Fruit fly (Drosophila melanogaster) whole organism, wandering third instar larva: Measurements from ENCODE around the gene Smug.

Experiments
- Abd-B ChIP-seq: fragments of >200 bp; optimal IDR thresholded peaks from 2 replicates; lab custom pipeline; 2017; ENCODE audit warnings: missing biosample characterization, missing genetic modification characterization
- CG32264 ChIP-seq: fragments of 200-800 bp; sonication (Bioruptor generic); optimal IDR thresholded peaks from 2 replicates; lab custom pipeline; 2016; ENCODE audit warnings: missing biosample characterization, missing genetic modification characterization
- CG9705 ChIP-seq: fragments of 200-800 bp; sonication (Bioruptor generic); optimal IDR thresholded peaks from 2 replicates; lab custom pipeline; 2018; ENCODE audit warnings: missing biosample characterization, mild to moderate bottlenecking, missing genetic modification characterization
- Dfd ChIP-seq: fragments of >200 bp; optimal IDR thresholded peaks from 2 replicates; lab custom pipeline; 2017; ENCODE audit warnings: missing biosample characterization, missing genetic modification characterization
- Dif ChIP-seq: fragments of 200-275, 200-300 bp; sonication (Bioruptor generic); optimal IDR thresholded peaks from 2 replicates; lab custom pipeline; 2018; ENCODE audit warnings: missing biosample characterization, missing genetic modification characterization; ENCODE audit not compliant: partially characterized antibody
- GATAd ChIP-seq: sonication (Bioruptor generic); optimal IDR thresholded peaks from 2 replicates; lab custom pipeline; 2016; ENCODE audit warnings: missing biosample characterization, missing genetic modification characterization
- HLH106 ChIP-seq: fragments of 200-800 bp; optimal IDR thresholded peaks from 3 replicates; lab custom pipeline; 2019; ENCODE audit warnings: missing biosample characterization, mild to moderate bottlenecking, missing genetic modification characterization, moderate library complexity
- Hr78 ChIP-seq: fragments of >200 bp; optimal IDR thresholded peaks from 2 replicates; lab custom pipeline; 2017; ENCODE audit warnings: missing biosample characterization, missing genetic modification characterization
- Hr83 ChIP-seq: fragments of 200-300 bp; sonication (Bioruptor generic); optimal IDR thresholded peaks from 2 replicates; lab custom pipeline; 2016; ENCODE audit warnings: missing biosample characterization, mild to moderate bottlenecking, missing genetic modification characterization, moderate library complexity; ENCODE audit not compliant: poor library complexity, severe bottlenecking
- Jra ChIP-seq: sonication (Bioruptor generic); optimal IDR thresholded peaks from 2 replicates; lab custom pipeline; 2016; ENCODE audit warnings: missing biosample characterization, missing genetic modification characterization
- Mio ChIP-seq: sonication (Bioruptor generic); optimal IDR thresholded peaks from 2 replicates; lab custom pipeline; 2016; ENCODE audit warnings: missing biosample characterization, missing genetic modification characterization
- Myc ChIP-seq: fragments of >200 bp; optimal IDR thresholded peaks from 2 replicates; lab custom pipeline; 2017
- N ChIP-seq: fragments of >200 bp; optimal IDR thresholded peaks from 2 replicates; lab custom pipeline; 2018; ENCODE audit warnings: missing biosample characterization, missing external identifiers, missing genetic modification characterization
- OdsH ChIP-seq: fragments of 200-800 bp; sonication (Bioruptor generic); optimal IDR thresholded peaks from 2 replicates; lab custom pipeline; 2016; ENCODE audit warnings: missing biosample characterization, mild to moderate bottlenecking, missing genetic modification characterization
- Rel ChIP-seq, 2 experiments: fragments of 200-800 bp; sonication (Bioruptor generic) in 1 of 2; optimal IDR thresholded peaks; 2 replicates in 1 of 2; 3 replicates in 1 of 2; lab custom pipeline; 2016 to 2019; ENCODE audit warnings: mild to moderate bottlenecking in 2 of 2, missing biosample characterization in 2 of 2, missing genetic modification characterization in 2 of 2, moderate library complexity in 1 of 2
- br ChIP-seq: fragments of 200-800 bp; sonication (Bioruptor generic); optimal IDR thresholded peaks from 2 replicates; lab custom pipeline; 2016; ENCODE audit warnings: missing biosample characterization, missing genetic modification characterization
- brk ChIP-seq: fragments of 200-800 bp; sonication (Bioruptor generic); optimal IDR thresholded peaks from 2 replicates; lab custom pipeline; 2016; ENCODE audit warnings: missing biosample characterization, mild to moderate bottlenecking, missing genetic modification characterization
- dmrt93B ChIP-seq: fragments of 200-800 bp; sonication (Bioruptor generic); optimal IDR thresholded peaks from 2 replicates; lab custom pipeline; 2018; ENCODE audit warnings: missing biosample characterization, mild to moderate bottlenecking, missing genetic modification characterization
- dsf ChIP-seq: sonication (Bioruptor generic); optimal IDR thresholded peaks from 2 replicates; lab custom pipeline; 2016; ENCODE audit warnings: missing biosample characterization, missing genetic modification characterization, borderline replicate concordance
- ey ChIP-seq: fragments of 200-800 bp; sonication (Bioruptor generic); optimal IDR thresholded peaks from 2 replicates; lab custom pipeline; 2016; ENCODE audit warnings: missing biosample characterization, missing genetic modification characterization
- fru ChIP-seq: fragments of 200-800 bp; sonication (Bioruptor generic); optimal IDR thresholded peaks from 3 replicates; lab custom pipeline; 2016; ENCODE audit warnings: missing biosample characterization, mild to moderate bottlenecking, missing genetic modification characterization
- h ChIP-seq: fragments of 200-800 bp; sonication (Bioruptor generic); optimal IDR thresholded peaks from 3 replicates; lab custom pipeline; 2016; ENCODE audit warnings: missing biosample characterization, mild to moderate bottlenecking, missing genetic modification characterization
- lola ChIP-seq: fragments of >200 bp; optimal IDR thresholded peaks from 2 replicates; lab custom pipeline; 2017; ENCODE audit warnings: missing biosample characterization, missing genetic modification characterization
- pan ChIP-seq: fragments of >200 bp; optimal IDR thresholded peaks from 2 replicates; lab custom pipeline; 2017
- psq ChIP-seq: fragments of 200-800 bp; sonication (Bioruptor generic); optimal IDR thresholded peaks from 3 replicates; lab custom pipeline; 2017; ENCODE audit warnings: missing biosample characterization, mild to moderate bottlenecking, missing genetic modification characterization, moderate library complexity
- rgr ChIP-seq: fragments of 200-800 bp; sonication (Bioruptor generic); optimal IDR thresholded peaks from 3 replicates; lab custom pipeline; 2016; ENCODE audit warnings: missing biosample characterization, mild to moderate bottlenecking, missing genetic modification characterization
- sv ChIP-seq: fragments of 200-800 bp; sonication (Bioruptor generic); optimal IDR thresholded peaks from 3 replicates; lab custom pipeline; 2016; ENCODE audit warnings: missing biosample characterization, missing genetic modification characterization
- tai ChIP-seq: sonication (Bioruptor generic); optimal IDR thresholded peaks from 2 replicates; lab custom pipeline; 2016; ENCODE audit warnings: missing biosample characterization, missing genetic modification characterization
- usp ChIP-seq: fragments of >200 bp; optimal IDR thresholded peaks from 2 replicates; lab custom pipeline; 2017; ENCODE audit warnings: missing biosample characterization, missing genetic modification characterization
- woc ChIP-seq: sonication (Bioruptor generic); optimal IDR thresholded peaks from 2 replicates; lab custom pipeline; 2016; ENCODE audit warnings: missing biosample characterization, mild to moderate bottlenecking, missing genetic modification characterization

Smug gene

DNA sequence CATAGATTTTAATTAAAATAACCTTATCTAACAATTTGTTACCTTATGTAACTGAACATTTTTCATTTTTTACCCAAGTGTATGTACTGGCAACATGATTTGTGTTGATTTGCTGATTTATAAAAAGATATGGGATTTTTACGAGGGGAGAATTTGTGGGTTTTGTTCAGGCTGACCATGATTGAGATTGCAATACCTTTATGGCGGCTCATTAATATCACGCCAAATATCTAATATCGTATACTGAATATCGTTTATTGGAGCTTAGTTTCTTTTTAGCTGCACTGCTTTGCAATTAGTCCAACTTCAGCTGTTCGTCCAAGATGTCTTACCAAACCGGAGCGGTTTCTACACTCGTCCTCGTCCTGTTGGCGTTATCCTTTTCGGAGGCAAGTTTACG is 16.5 kb upstream of the Smug start, which contains the start of gene CG31267:
Gene CG31267, plus strand, starts transcription at position 301 of the 400 bp plus-strand sequence.
- TF ChIP-seq OdsH (GFP tag; lab: Kevin White, UChicago) (no peak), woc (GFP tag; lab: Kevin White, UChicago) (no peak), Jra (GFP tag; lab: Kevin White, UChicago) (no peak), Hr83 (GFP tag; lab: Kevin White, UChicago) (no peak), Dfd (GFP tag; lab: Kevin White, UChicago) (no peak), Abd-B (GFP tag; lab: Kevin White, UChicago) (no peak), pan (lab: Kevin White, UChicago) (no peak), br (no peak), N (GFP tag; lab: Kevin White, UChicago) (no peak), fru (no peak), tai (GFP tag; lab: Kevin White, UChicago) (no peak)

DNA sequence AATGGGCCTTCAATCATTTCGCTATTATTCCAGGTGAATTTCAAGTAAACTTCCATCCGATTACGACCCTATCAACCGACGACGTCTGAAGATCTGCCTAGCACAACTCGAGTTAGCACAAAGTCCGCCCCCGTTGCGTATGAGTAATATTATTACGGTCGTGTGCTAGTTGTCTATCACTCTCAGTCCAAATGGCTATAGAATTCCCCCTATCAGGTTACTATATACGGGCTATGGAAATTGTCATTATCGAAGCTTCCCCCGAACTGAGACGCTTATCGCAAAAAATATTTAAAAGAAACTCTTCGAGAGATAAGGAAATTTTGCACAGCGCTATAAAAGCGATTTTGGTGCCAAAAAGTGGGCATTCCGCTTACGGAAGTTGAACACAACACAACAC is 14.6 kb upstream of the Smug start, which contains the start of gene CG5246:
Gene CG5246, plus strand, starts transcription at position 365 of the 400 bp plus-strand sequence.
- TF ChIP-seq Mio (GFP tag; lab: Kevin White, UChicago) = no peak
- no peak for TF ChIP-seq Dfd (GFP tag; lab: Kevin White, UChicago)
- TF ChIP-seq Rel (GFP tag; optimal IDR thresholded peaks at IDR 0.05; lab: Kevin White, UChicago) = no peak
- peak; percentile 68 for TF ChIP-seq Rel (tag; optimal IDR thresholded peaks at IDR 0.05; lab: Kevin White, UChicago)
- TF ChIP-seq h (GFP tag; lab: Kevin White, UChicago) = peak; percentile 49

DNA sequence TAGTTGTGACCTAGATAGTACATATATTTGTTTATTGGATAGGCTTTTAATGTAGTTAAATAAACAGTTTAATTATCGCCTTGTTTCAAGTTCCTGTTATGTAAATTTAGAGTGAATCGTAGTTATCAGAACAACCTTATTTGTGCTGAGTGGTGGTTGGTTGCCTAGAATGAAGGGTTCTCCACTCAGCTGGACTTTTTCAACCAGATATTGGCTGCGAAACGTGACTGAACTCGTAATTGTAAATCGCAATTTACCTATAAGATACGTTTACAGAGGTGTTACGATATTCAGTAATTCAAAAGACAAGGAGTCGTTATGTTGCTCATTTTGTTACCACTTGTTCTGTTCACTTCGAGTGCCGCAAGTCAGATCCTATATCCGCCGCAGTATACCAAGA is 12.8 kb upstream of the Smug start, which contains the start of gene CG5255:
Gene CG5255, plus strand, starts transcription at position 301 of the 400 bp plus-strand sequence.
- TF ChIP-seq dmrt93B (GFP tag; lab: Kevin White, UChicago) (no peak), lola (no peak), Dif (GFP tag; lab: Kevin White, UChicago) (no peak), Jra (GFP tag; lab: Kevin White, UChicago) (no peak), sv (GFP tag; lab: Kevin White, UChicago) (no peak), Hr78 (GFP tag; lab: Kevin White, UChicago) (no peak), ey (GFP tag; lab: Kevin White, UChicago) (no peak), brk (GFP tag; lab: Kevin White, UChicago) (no peak), psq (GFP tag; lab: Kevin White, UChicago) (no peak), N (GFP tag; lab: Kevin White, UChicago) (no peak), Dfd (GFP tag; lab: Kevin White, UChicago) (no peak), usp (GFP tag; lab: Kevin White, UChicago) (no peak), dsf (GFP tag; lab: Kevin White, UChicago) (no peak), pan (lab: Kevin White, UChicago) (no peak), rgr (GFP tag; lab: Kevin White, UChicago) (no peak), h (GFP tag; lab: Kevin White, UChicago) (no peak), GATAd (no peak)

DNA sequence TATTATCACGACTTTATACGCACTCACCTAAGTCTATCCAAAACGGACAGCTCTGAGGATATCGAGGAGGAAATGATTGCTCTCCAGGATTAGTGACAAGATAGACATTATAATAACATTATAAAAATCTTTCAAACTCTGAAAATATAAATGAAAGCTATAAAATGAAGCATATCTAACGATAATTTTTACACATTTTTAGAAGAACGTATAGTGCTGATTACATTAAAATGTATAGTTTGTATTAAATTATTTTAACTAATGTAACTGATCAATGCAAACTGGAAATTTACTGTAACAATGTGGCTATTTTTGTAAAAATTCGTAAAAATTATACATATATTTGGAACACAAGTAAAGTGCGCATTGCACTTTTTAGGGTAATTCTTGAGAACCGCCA is 11.7 kb upstream of the Smug start, which contains the start of gene CG5265:
Gene CG5265, plus strand, starts transcription at position 301 of the 400 bp plus-strand sequence.
- TF ChIP-seq Jra (GFP tag; lab: Kevin White, UChicago) (no peak), CG9705 (no peak), ey (GFP tag; lab: Kevin White, UChicago) (no peak), Hr83 (GFP tag; lab: Kevin White, UChicago) (no peak), CG32264 (GFP tag; lab: Kevin White, UChicago) (no peak), h (GFP tag; lab: Kevin White, UChicago) (no peak), Dfd (GFP tag; lab: Kevin White, UChicago) (no peak), rgr (GFP tag; lab: Kevin White, UChicago) (no peak)
- TF ChIP-seq, all 38 proteins: peak for 0

DNA sequence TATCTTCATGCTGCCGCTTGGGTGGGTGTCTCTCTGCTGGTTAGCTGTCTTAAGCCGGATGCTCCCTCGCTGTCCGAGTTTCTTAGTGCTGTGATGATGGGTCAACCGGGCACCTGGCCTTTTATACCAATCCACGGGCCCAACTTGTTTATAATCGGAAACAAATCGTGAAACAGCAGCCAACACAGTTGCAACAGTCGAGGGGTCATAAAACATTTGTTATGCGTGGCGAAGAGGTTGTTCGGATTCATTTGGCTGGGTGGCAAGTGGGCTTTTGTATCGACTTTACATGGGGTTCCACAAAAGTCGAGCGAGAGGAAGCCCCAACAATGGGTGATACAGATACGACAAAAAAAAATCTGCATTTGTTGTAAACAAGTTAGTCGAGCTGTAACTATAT is 8.1 kb upstream of the Smug start, which contains the start of gene TwdlW:
Gene TwdlW, minus strand, starts transcription at position 101 of the 400 bp plus-strand sequence.
- TF ChIP-seq GATAd (no peak), dsf (GFP tag; lab: Kevin White, UChicago) (no peak), Myc (no peak), HLH106 (tag; lab: Kevin White, UChicago) (no peak), dmrt93B (GFP tag; lab: Kevin White, UChicago) (no peak), Dif (GFP tag; lab: Kevin White, UChicago) (no peak), woc (GFP tag; lab: Kevin White, UChicago) (no peak)
- TF ChIP-seq, all 38 proteins: peak for 0
